Fruit fly (Drosophila melanogaster): Measurements from ENCODE around the gene CG1578.

Gene CG1578

dm6 chrX:11848507-11849264 lies 32.3 kb upstream of the CG1578 start (continued):
- TF ChIP-seq CG12219 (GFP tag; optimal IDR thresholded peaks at IDR 0.05): peak; percentile 15
- TF ChIP-seq H15 (GFP tag; IDR thresholded peaks at IDR 0.05): no peak
- TF ChIP-seq CG14667 (GFP tag; IDR thresholded peaks at IDR 0.05): no peak
- no peak for TF ChIP-seq CG17912 (GFP tag; optimal IDR thresholded peaks at IDR 0.05)
- TF ChIP-seq CG6765 (GFP tag; optimal IDR thresholded peaks at IDR 0.05): no peak
- 0 out of 2 replicates have a peak, but pooled peaks have one; percentile 41 for TF ChIP-seq H2.0 (GFP tag; IDR thresholded peaks at IDR 0.05)
- TF ChIP-seq CG10267 (tag; optimal IDR thresholded peaks at IDR 0.05): peak; percentile 26
- TF ChIP-seq Stat92E (GFP tag; optimal IDR thresholded peaks at IDR 0.05): no peak
- TF ChIP-seq cwo (GFP tag; optimal IDR thresholded peaks at IDR 0.05): peak; percentile 43
- no peak for TF ChIP-seq CG31365 (tag; optimal IDR thresholded peaks at IDR 0.05)
- no peak for TF ChIP-seq da (GFP tag; optimal IDR thresholded peaks at IDR 0.05)
- peak; percentile 35; the same call in 1 of the 2 replicates for TF ChIP-seq Oaz (GFP tag; IDR thresholded peaks at IDR 0.05)
- no peak for TF ChIP-seq CG16863 (GFP tag; optimal IDR thresholded peaks at IDR 0.05)
- no peak for TF ChIP-seq CG6683 (GFP tag; optimal IDR thresholded peaks at IDR 0.05)
- no peak for TF ChIP-seq CG17186 (GFP tag; optimal IDR thresholded peaks at IDR 0.05)
- peak; percentile 9 for TF ChIP-seq Dek (tag; optimal IDR thresholded peaks at IDR 0.05)
- TF ChIP-seq CG7745 (tag; optimal IDR thresholded peaks at IDR 0.05): no peak
- no peak for TF ChIP-seq inv (GFP tag; IDR thresholded peaks at IDR 0.05; ENCODE audit: partially characterized antibody)
- no peak for TF ChIP-seq kah (GFP tag; optimal IDR thresholded peaks at IDR 0.05)
- TF ChIP-seq Opbp (GFP tag; IDR thresholded peaks at IDR 0.05; ENCODE audit: partially characterized antibody): no peak
- no peak for TF ChIP-seq rib (GFP tag; IDR thresholded peaks at IDR 0.05)
- no peak for TF ChIP-seq CG15696 (tag; optimal IDR thresholded peaks at IDR 0.05)
- TF ChIP-seq pros (GFP tag; optimal IDR thresholded peaks at IDR 0.05): no peak
- peak in 1 of 2 experiments; percentile 78 for TF ChIP-seq Hr51 (GFP tag; optimal IDR thresholded peaks at IDR 0.05)
- TF ChIP-seq wdn (GFP tag; IDR thresholded peaks at IDR 0.05): no peak
- TF ChIP-seq CG42726 (GFP tag; IDR thresholded peaks at IDR 0.05; ENCODE audit: partially characterized antibody): no peak
- peak; percentile 17 for TF ChIP-seq Fer2 (tag; optimal IDR thresholded peaks at IDR 0.05)
- no peak for TF ChIP-seq Chrac-16 (GFP tag; optimal IDR thresholded peaks at IDR 0.05)
- no peak for TF ChIP-seq CG15479 (GFP tag; optimal IDR thresholded peaks at IDR 0.05)
- peak; percentile 40 for TF ChIP-seq CG6689 (GFP tag; IDR thresholded peaks at IDR 0.05)
- no peak for TF ChIP-seq gt (GFP tag; IDR thresholded peaks at IDR 0.05)
- no peak for TF ChIP-seq Abd-B (GFP tag; optimal IDR thresholded peaks at IDR 0.05)
- no peak for TF ChIP-seq Bgb (GFP tag; IDR thresholded peaks at IDR 0.05; ENCODE audit: partially characterized antibody)
- TF ChIP-seq CG8281 (tag; optimal IDR thresholded peaks at IDR 0.05): no peak
- TF ChIP-seq vnd (GFP tag; IDR thresholded peaks at IDR 0.05; ENCODE audit: partially characterized antibody): no peak
- peak; percentile 74 for TF ChIP-seq CG15269 (tag; optimal IDR thresholded peaks at IDR 0.05)
- no peak for TF ChIP-seq ash1 (GFP tag; optimal IDR thresholded peaks at IDR 0.05)
- peak; percentile 25 for TF ChIP-seq CG17385 (GFP tag; optimal IDR thresholded peaks at IDR 0.05)
- no peak for TF ChIP-seq Taf1 (GFP tag; IDR thresholded peaks at IDR 0.05)
- TF ChIP-seq BtbVII (GFP tag; optimal IDR thresholded peaks at IDR 0.05): no peak
- no peak for TF ChIP-seq Ets97D (GFP tag; optimal IDR thresholded peaks at IDR 0.05)
- TF ChIP-seq grn (GFP tag; optimal IDR thresholded peaks at IDR 0.05): no peak
- TF ChIP-seq maf-S (GFP tag; optimal IDR thresholded peaks at IDR 0.05): no peak
- TF ChIP-seq bigmax (GFP tag; optimal IDR thresholded peaks at IDR 0.05): no peak
- no peak for TF ChIP-seq CG14965 (GFP tag; optimal IDR thresholded peaks at IDR 0.05; ENCODE audit: borderline replicate concordance)
- no peak for TF ChIP-seq knrl (GFP tag; IDR thresholded peaks at IDR 0.05; ENCODE audit: partially characterized antibody)
- TF ChIP-seq CG4820 (GFP tag; optimal IDR thresholded peaks at IDR 0.05): no peak
- no peak for TF ChIP-seq CG43689 (GFP tag; IDR thresholded peaks at IDR 0.05)

Data from whole organism, embryonic.